Fruit fly (Drosophila melanogaster) whole organism, prepupa: ENCODE data around the gene CG7707.

Experiments used
- Blimp-1 ChIP-seq: fragments of 200-800 bp; sonication (Bioruptor generic); optimal IDR thresholded peaks from 3 replicates; lab custom pipeline; 2017; ENCODE audit warnings: missing biosample characterization, missing genetic modification characterization, mild to moderate bottlenecking, moderate library complexity, missing genetic modification reagents
- CG10669 ChIP-seq: fragments of 200-800 bp; sonication (Bioruptor generic); optimal IDR thresholded peaks from 3 replicates; lab custom pipeline; 2018; ENCODE audit warnings: missing biosample characterization, mild to moderate bottlenecking, missing genetic modification characterization, moderate library complexity
- CG11762 ChIP-seq: fragments of 200-800 bp; sonication (Bioruptor generic); optimal IDR thresholded peaks from 3 replicates; lab custom pipeline; 2016; ENCODE audit warnings: missing biosample characterization, missing genetic modification characterization; ENCODE audit not compliant: insufficient read depth
- CG15336 ChIP-seq: fragments of 200-800 bp; sonication (Bioruptor generic); IDR thresholded peaks from 2 replicates; pipeline ENCODE4 v1.3.6; 2022; ENCODE audit warnings: missing biosample characterization, missing genetic modification characterization
- CG1621 ChIP-seq: fragments of 200-800 bp; sonication (Bioruptor generic); optimal IDR thresholded peaks from 3 replicates; lab custom pipeline; 2018; ENCODE audit warnings: missing biosample characterization, mild to moderate bottlenecking, missing genetic modification characterization
- CG16779 ChIP-seq: fragments of 200-800 bp; sonication (Bioruptor generic); optimal IDR thresholded peaks from 3 replicates; lab custom pipeline; 2017; ENCODE audit warnings: missing biosample characterization, mild to moderate bottlenecking, missing genetic modification characterization
- CG3032 ChIP-seq: fragments of 200-800 bp; optimal IDR thresholded peaks from 2 replicates; lab custom pipeline; 2019; ENCODE audit warnings: missing biosample characterization, mild to moderate bottlenecking, missing genetic modification characterization, moderate library complexity
- CG31627 ChIP-seq: fragments of 200-800 bp; sonication (Bioruptor generic); optimal IDR thresholded peaks from 3 replicates; lab custom pipeline; 2016; ENCODE audit warnings: missing biosample characterization, missing genetic modification characterization
- CG32006 ChIP-seq: fragments of 200-800 bp; sonication (Bioruptor generic); optimal IDR thresholded peaks from 3 replicates; lab custom pipeline; 2017; ENCODE audit warnings: missing biosample characterization, mild to moderate bottlenecking, missing genetic modification characterization
- CG34406 ChIP-seq: fragments of 200-800 bp; sonication (Bioruptor generic); optimal IDR thresholded peaks from 3 replicates; lab custom pipeline; 2016; ENCODE audit warnings: missing biosample characterization, missing genetic modification characterization
- CG3919 ChIP-seq: fragments of 200-800 bp; sonication (Bioruptor generic); optimal IDR thresholded peaks from 3 replicates; lab custom pipeline; 2016; ENCODE audit warnings: missing biosample characterization, missing genetic modification characterization
- CG4318 ChIP-seq: fragments of 200-800 bp; sonication (Bioruptor generic); optimal IDR thresholded peaks from 3 replicates; lab custom pipeline; 2017; ENCODE audit warnings: missing biosample characterization, mild to moderate bottlenecking, missing genetic modification characterization
- CG6163 ChIP-seq: fragments of 200-800 bp; sonication (Bioruptor generic); IDR thresholded peaks from 3 replicates; pipeline ENCODE4 v1.3.6; 2022; ENCODE audit warnings: missing biosample characterization, missing genetic modification characterization
- CG6276 ChIP-seq: fragments of 200-800 bp; sonication (Bioruptor generic); optimal IDR thresholded peaks from 2 replicates; lab custom pipeline; 2017; ENCODE audit warnings: missing biosample characterization, mild to moderate bottlenecking, missing genetic modification characterization
- CG6792 ChIP-seq: fragments of 200-800 bp; sonication (Bioruptor generic); optimal IDR thresholded peaks from 3 replicates; lab custom pipeline; 2016; ENCODE audit warnings: missing biosample characterization, missing genetic modification characterization
- CG6808 ChIP-seq: fragments of 200-800 bp; sonication (Bioruptor generic); optimal IDR thresholded peaks from 3 replicates; lab custom pipeline; 2017; ENCODE audit warnings: missing biosample characterization, missing genetic modification characterization, mild to moderate bottlenecking, moderate library complexity, missing genetic modification reagents
- CG6854 ChIP-seq: fragments of 200-800 bp; sonication (Bioruptor generic); optimal IDR thresholded peaks from 2 replicates; lab custom pipeline; 2017; ENCODE audit warnings: missing biosample characterization, mild to moderate bottlenecking, missing genetic modification characterization
- CG7368 ChIP-seq: fragments of 200-800 bp; sonication (Bioruptor generic); optimal IDR thresholded peaks from 3 replicates; lab custom pipeline; 2016; ENCODE audit warnings: missing biosample characterization, missing genetic modification characterization
- CG8119 ChIP-seq: fragments of 200-800 bp; sonication (Bioruptor generic); IDR thresholded peaks from 3 replicates; pipeline ENCODE4 v1.3.6; 2022; ENCODE audit warnings: missing biosample characterization, missing genetic modification characterization
- CG9139 ChIP-seq: fragments of 200-800 bp; sonication (Bioruptor generic); optimal IDR thresholded peaks from 3 replicates; lab custom pipeline; 2017; ENCODE audit warnings: missing biosample characterization, mild to moderate bottlenecking, missing genetic modification characterization
- Eip75B ChIP-seq: fragments of 200-800 bp; sonication (Bioruptor generic); optimal IDR thresholded peaks from 3 replicates; lab custom pipeline; 2016; ENCODE audit warnings: missing biosample characterization, missing genetic modification characterization
- Eip78C ChIP-seq: fragments of 200-800 bp; sonication (Bioruptor generic); peaks from one replicate; lab custom pipeline; 2016; ENCODE audit warnings: missing biosample characterization, missing genetic modification characterization
- Eip93F ChIP-seq: fragments of 200-800 bp; sonication (Bioruptor generic); optimal IDR thresholded peaks from 2 replicates; lab custom pipeline; 2016; ENCODE audit warnings: missing biosample characterization, mild to moderate bottlenecking, missing genetic modification characterization
- Ets21C ChIP-seq: fragments of 200-800 bp; sonication (Bioruptor generic); optimal IDR thresholded peaks from 3 replicates; lab custom pipeline; 2016; ENCODE audit warnings: missing biosample characterization, missing genetic modification characterization
- Ets96B ChIP-seq: fragments of 200-800 bp; optimal IDR thresholded peaks from 2 replicates; lab custom pipeline; 2019; ENCODE audit warnings: missing biosample characterization, mild to moderate bottlenecking, missing genetic modification characterization, moderate library complexity
- Gug ChIP-seq: fragments of 200-800 bp; sonication (Bioruptor generic); IDR thresholded peaks from 2 replicates; pipeline ENCODE4 v1.3.6; 2022; ENCODE audit warnings: missing biosample characterization, missing genetic modification characterization
- Hr38 ChIP-seq: sonication (Bioruptor generic); optimal IDR thresholded peaks from 2 replicates; lab custom pipeline; 2016; ENCODE audit warnings: missing biosample characterization, missing genetic modification characterization
- Hr39 ChIP-seq: fragments of 200-800 bp; sonication (Bioruptor generic); optimal IDR thresholded peaks from 2 replicates; lab custom pipeline; 2016; ENCODE audit warnings: missing biosample characterization, missing genetic modification characterization
- Hr4 ChIP-seq: fragments of 200-800 bp; sonication (Bioruptor generic); optimal IDR thresholded peaks from 3 replicates; lab custom pipeline; 2016; ENCODE audit warnings: missing biosample characterization, missing genetic modification characterization
- Lpt ChIP-seq: fragments of 200-800 bp; sonication (Bioruptor generic); optimal IDR thresholded peaks from 3 replicates; lab custom pipeline; 2016; ENCODE audit warnings: missing biosample characterization, missing genetic modification characterization
- OdsH ChIP-seq: fragments of 200-800 bp; sonication (Bioruptor generic); optimal IDR thresholded peaks from 3 replicates; lab custom pipeline; 2016; ENCODE audit warnings: missing biosample characterization, missing genetic modification characterization
- Smox ChIP-seq: fragments of 200-800 bp; sonication (Bioruptor generic); optimal IDR thresholded peaks from 3 replicates; lab custom pipeline; 2016; ENCODE audit warnings: missing biosample characterization, missing genetic modification characterization
- Sox102F ChIP-seq: fragments of 200-800 bp; sonication (Bioruptor generic); optimal IDR thresholded peaks from 2 replicates; lab custom pipeline; 2016; ENCODE audit warnings: missing biosample characterization, mild to moderate bottlenecking, missing genetic modification characterization
- Sox15 ChIP-seq: fragments of 200-800 bp; sonication (Bioruptor generic); optimal IDR thresholded peaks from 3 replicates; lab custom pipeline; 2016; ENCODE audit warnings: missing biosample characterization, missing genetic modification characterization
- achi ChIP-seq: fragments of 200-800 bp; sonication (Bioruptor generic); optimal IDR thresholded peaks from 3 replicates; lab custom pipeline; 2016; ENCODE audit warnings: missing biosample characterization, missing genetic modification characterization
- acj6 ChIP-seq: fragments of 200-800 bp; sonication (Bioruptor generic); optimal IDR thresholded peaks from 3 replicates; lab custom pipeline; 2016; ENCODE audit warnings: missing biosample characterization, missing genetic modification characterization
- cyc ChIP-seq: fragments of 200-800 bp; sonication (Bioruptor generic); optimal IDR thresholded peaks from 3 replicates; lab custom pipeline; 2016; ENCODE audit warnings: missing biosample characterization, missing genetic modification characterization
- dac ChIP-seq: fragments of 200-800 bp; sonication (Bioruptor generic); optimal IDR thresholded peaks from 2 replicates; lab custom pipeline; 2017; ENCODE audit warnings: missing biosample characterization, mild to moderate bottlenecking, missing genetic modification characterization
- dsx ChIP-seq: fragments of 200-800 bp; optimal IDR thresholded peaks from 3 replicates; lab custom pipeline; 2019; ENCODE audit warnings: missing biosample characterization, mild to moderate bottlenecking, missing genetic modification characterization, moderate library complexity; ENCODE audit not compliant: poor library complexity, severe bottlenecking
- eg ChIP-seq: fragments of 200-800 bp; sonication (Bioruptor generic); IDR thresholded peaks from 3 replicates; pipeline ENCODE4 v1.3.6; 2022; ENCODE audit warnings: missing biosample characterization, missing genetic modification characterization
- esn ChIP-seq: fragments of 200-800 bp; sonication (Bioruptor generic); optimal IDR thresholded peaks from 2 replicates; lab custom pipeline; 2016; ENCODE audit warnings: missing biosample characterization, mild to moderate bottlenecking, missing genetic modification characterization, moderate library complexity
- fd59A ChIP-seq: fragments of 200-800 bp; sonication (Bioruptor generic); optimal IDR thresholded peaks from 2 replicates; lab custom pipeline; 2017; ENCODE audit warnings: missing biosample characterization, mild to moderate bottlenecking, missing genetic modification characterization, missing genetic modification reagents
- fkh ChIP-seq: fragments of 200-800 bp; sonication (Bioruptor generic); optimal IDR thresholded peaks from 3 replicates; lab custom pipeline; 2017; ENCODE audit warnings: missing biosample characterization, mild to moderate bottlenecking, missing genetic modification characterization, moderate library complexity
- lz ChIP-seq: fragments of 200-800 bp; sonication (Bioruptor generic); optimal IDR thresholded peaks from 3 replicates; lab custom pipeline; 2016; ENCODE audit warnings: missing biosample characterization, missing genetic modification characterization
- net ChIP-seq: fragments of 200-800 bp; sonication (Bioruptor generic); optimal IDR thresholded peaks from 3 replicates; lab custom pipeline; 2016; ENCODE audit warnings: missing biosample characterization, missing genetic modification characterization
- pdm3 ChIP-seq: fragments of 200-800 bp; sonication (Bioruptor generic); optimal IDR thresholded peaks from 3 replicates; lab custom pipeline; 2016; ENCODE audit warnings: missing biosample characterization, missing genetic modification characterization
- spab ChIP-seq: fragments of 200-800 bp; sonication (Bioruptor generic); optimal IDR thresholded peaks from 2 replicates; lab custom pipeline; 2017; ENCODE audit warnings: missing biosample characterization, mild to moderate bottlenecking, missing genetic modification characterization, missing genetic modification reagents
- svp ChIP-seq: fragments of 200-800 bp; sonication (Bioruptor generic); peaks from one replicate; lab custom pipeline; 2016; ENCODE audit warnings: missing biosample characterization, missing genetic modification characterization
- topi ChIP-seq: fragments of 200-800 bp; sonication (Bioruptor generic); optimal IDR thresholded peaks from 3 replicates; lab custom pipeline; 2016; ENCODE audit warnings: missing biosample characterization, missing genetic modification characterization
- vri ChIP-seq: fragments of 200-800 bp; sonication (Bioruptor generic); optimal IDR thresholded peaks from 3 replicates; lab custom pipeline; 2016; ENCODE audit warnings: missing biosample characterization, mild to moderate bottlenecking, missing genetic modification characterization

The CG7707 gene

DNA sequence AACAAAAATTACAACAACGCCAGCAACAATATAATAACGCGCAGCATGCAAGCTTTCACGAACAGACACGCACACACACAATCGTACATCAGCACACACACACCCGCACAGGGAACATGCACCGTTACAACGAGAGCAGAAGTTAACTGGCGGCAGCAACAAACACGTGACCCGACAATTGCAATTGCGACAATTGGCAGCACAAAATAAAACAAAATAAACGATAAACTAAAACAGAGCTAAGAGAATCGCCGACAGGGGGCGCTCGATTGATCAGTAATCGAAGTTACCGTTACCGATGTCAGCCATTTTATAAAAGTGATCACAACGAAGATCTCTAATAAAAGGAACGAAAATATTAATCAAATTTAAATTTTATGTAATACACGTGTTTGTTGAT lies 6.2 kb upstream of the CG7707 start:
- peak; percentile 7 for TF ChIP-seq svp
- no peak for TF ChIP-seq CG6163

DNA sequence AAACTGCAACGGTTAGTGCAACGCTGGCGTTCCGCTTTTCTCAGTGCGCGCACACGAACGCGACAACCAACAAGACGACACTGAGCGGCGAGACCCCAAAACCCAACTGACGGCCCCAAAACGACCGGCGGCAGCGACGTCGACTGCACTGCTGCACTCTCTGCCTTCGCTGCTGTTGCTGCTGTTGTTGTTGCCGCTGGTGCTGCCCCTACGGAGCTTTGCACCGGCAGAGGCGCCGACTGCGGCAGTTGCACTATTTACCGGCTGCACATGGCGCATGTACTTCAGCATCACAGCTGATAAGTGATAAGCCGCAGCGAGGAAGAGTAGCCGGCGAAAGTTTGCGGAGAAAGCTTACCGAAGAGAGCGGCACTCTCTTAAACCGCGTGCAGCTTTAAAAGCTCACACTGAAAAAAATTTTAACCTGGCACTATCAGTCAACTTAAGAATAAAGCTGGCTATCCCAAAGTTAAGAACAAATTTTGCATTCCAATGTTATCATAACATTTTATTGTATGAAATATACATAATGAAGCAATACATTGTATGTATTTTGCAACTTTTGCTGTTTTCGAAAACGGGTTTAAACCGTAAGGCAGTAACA lies 5.0 kb upstream of the CG7707 start, which contains the start of gene Rbp6:
Rbp6 (minus strand) TSS at position 84 of the 604 bp plus-strand sequence.
- TF ChIP-seq dsx (GFP tag; lab: Kevin White, UChicago): peak; percentile 41
- TF ChIP-seq Eip75B (GFP tag; lab: Kevin White, UChicago): peak; percentile 52
- TF ChIP-seq Hr39 (GFP tag; lab: Kevin White, UChicago): peak; percentile 57
- TF ChIP-seq Eip78C (GFP tag; lab: Kevin White, UChicago): peak; percentile 84
- TF ChIP-seq CG34406: peak; percentile 27
- TF ChIP-seq CG6808: no peak
- TF ChIP-seq dac: no peak
- no peak for TF ChIP-seq Eip93F (GFP tag; lab: Kevin White, UChicago)
- peak; percentile 56 for TF ChIP-seq esn (GFP tag; lab: Kevin White, UChicago)
- peak; percentile 50 for TF ChIP-seq pdm3 (GFP tag; lab: Kevin White, UChicago)
- no peak for TF ChIP-seq CG7368 (GFP tag; lab: Kevin White, UChicago)
- no peak for TF ChIP-seq CG6276
- peak; percentile 40 for TF ChIP-seq CG6792 (GFP tag; lab: Kevin White, UChicago)
- TF ChIP-seq CG15336 (GFP tag; lab: Robert Waterston, UW): peak; percentile 74
- TF ChIP-seq Ets21C: no peak
- TF ChIP-seq fd59A (GFP tag; lab: Kevin White, UChicago): no peak
- TF ChIP-seq CG8119: peak; percentile 65
- no peak for TF ChIP-seq Hr38
- peak; percentile 44 for TF ChIP-seq CG16779
- TF ChIP-seq Hr4 (GFP tag; lab: Kevin White, UChicago): peak; percentile 58
- TF ChIP-seq topi: peak; percentile 46
- peak; percentile 6 for TF ChIP-seq CG3032 (tag; lab: Kevin White, UChicago)
- peak; percentile 83 for TF ChIP-seq svp
- TF ChIP-seq CG32006: peak; percentile 64
- peak; percentile 43 for TF ChIP-seq achi (GFP tag; lab: Kevin White, UChicago)
- TF ChIP-seq Lpt (GFP tag; lab: Kevin White, UChicago): peak; percentile 18
- TF ChIP-seq CG10669: peak; percentile 23
- TF ChIP-seq cyc (GFP tag; lab: Kevin White, UChicago): peak; percentile 17
- TF ChIP-seq Ets96B: no peak
- no peak for TF ChIP-seq CG6854 (GFP tag; lab: Kevin White, UChicago)
- TF ChIP-seq fkh (GFP tag; lab: Kevin White, UChicago): no peak
- peak; percentile 50 for TF ChIP-seq Sox102F (GFP tag; lab: Kevin White, UChicago)
- TF ChIP-seq CG31627 (GFP tag; lab: Kevin White, UChicago): peak; percentile 46
- TF ChIP-seq acj6: peak; percentile 54
- no peak for TF ChIP-seq CG4318 (GFP tag; lab: Kevin White, UChicago)
- TF ChIP-seq lz (GFP tag; lab: Kevin White, UChicago): peak; percentile 35
- TF ChIP-seq OdsH (GFP tag; lab: Kevin White, UChicago): peak; percentile 64
- TF ChIP-seq Smox (GFP tag; lab: Kevin White, UChicago): peak; percentile 51
- no peak for TF ChIP-seq Sox15 (GFP tag; lab: Kevin White, UChicago)
- peak; percentile 38 for TF ChIP-seq net
- TF ChIP-seq eg (GFP tag; lab: Robert Waterston, UW): peak; percentile 81
- TF ChIP-seq spab (GFP tag; lab: Kevin White, UChicago): no peak
- TF ChIP-seq Blimp-1 (GFP tag; lab: Kevin White, UChicago): no peak
- TF ChIP-seq CG1621 (tag; lab: Kevin White, UChicago): no peak
- TF ChIP-seq Gug (GFP tag; lab: Robert Waterston, UW): peak; percentile 41
- TF ChIP-seq CG9139: no peak
- peak; percentile 10 for TF ChIP-seq CG11762 (GFP tag; lab: Kevin White, UChicago)
- TF ChIP-seq vri: peak; percentile 10
- TF ChIP-seq CG3919 (GFP tag; lab: Kevin White, UChicago): peak; percentile 62
